Fruit fly (Drosophila melanogaster) whole organism, embryonic: ENCODE measurements around the gene CG4957.
A peak's percentile ranks its signal among the peaks of the same experiment; 100 is the strongest.

Experiments used
- BEAF-32 ChIP-seq: fragments of 200-800 bp; sonication (Bioruptor generic); optimal IDR thresholded peaks from 3 replicates; lab custom pipeline; 2017; ENCODE audit warnings: missing biosample characterization, missing genetic modification characterization, mild to moderate bottlenecking, moderate library complexity, missing genetic modification reagents
- Bdp1 ChIP-seq: fragments of 200-800 bp; sonication (Bioruptor generic); optimal IDR thresholded peaks from 3 replicates; lab custom pipeline; 2016; ENCODE audit warnings: missing biosample characterization, missing genetic modification characterization
- CG10979 ChIP-seq: fragments of 200-800 bp; sonication (Bioruptor generic); optimal IDR thresholded peaks from 2 replicates; lab custom pipeline; 2018; ENCODE audit warnings: missing biosample characterization, mild to moderate bottlenecking, missing genetic modification characterization, moderate library complexity
- CG12744 ChIP-seq: fragments of 200-800 bp; sonication (Bioruptor generic); optimal IDR thresholded peaks from 2 replicates; lab custom pipeline; 2016; ENCODE audit warnings: missing biosample characterization, missing genetic modification characterization
- CG14860 ChIP-seq: fragments of 200-800 bp; sonication (Bioruptor generic); IDR thresholded peaks from 3 replicates; pipeline ENCODE4 v1.3.6; 2022; ENCODE audit warnings: missing biosample characterization, missing genetic modification characterization; ENCODE audit not compliant: partially characterized antibody
- CG17359 ChIP-seq: fragments of 200-800 bp; sonication (Bioruptor generic); optimal IDR thresholded peaks from 3 replicates; lab custom pipeline; 2018; ENCODE audit warnings: missing biosample characterization, mild to moderate bottlenecking, missing genetic modification characterization, moderate library complexity
- CG17802 ChIP-seq: fragments of 200-800 bp; sonication (Bioruptor generic); optimal IDR thresholded peaks from 2 replicates; lab custom pipeline; 2018; ENCODE audit warnings: missing biosample characterization, mild to moderate bottlenecking, missing genetic modification characterization, moderate library complexity
- CG2202 ChIP-seq: fragments of 200-800 bp; sonication (Bioruptor generic); optimal IDR thresholded peaks from 2 replicates; lab custom pipeline; 2018; ENCODE audit warnings: missing biosample characterization, mild to moderate bottlenecking, missing genetic modification characterization
- CG4820 ChIP-seq: fragments of 200-800 bp; sonication (Bioruptor generic); optimal IDR thresholded peaks from 3 replicates; lab custom pipeline; 2016; ENCODE audit warnings: missing biosample characterization, missing genetic modification characterization
- CG4854 ChIP-seq: fragments of 200-800 bp; sonication (Bioruptor generic); optimal IDR thresholded peaks from 2 replicates; lab custom pipeline; 2016; ENCODE audit warnings: missing biosample characterization, missing genetic modification characterization, inconsistent platforms
- CG6654 ChIP-seq: fragments of 200-800 bp; sonication (Bioruptor generic); optimal IDR thresholded peaks from 2 replicates; lab custom pipeline; 2017; ENCODE audit warnings: missing biosample characterization, mild to moderate bottlenecking, missing genetic modification characterization
- CG6854 ChIP-seq: fragments of 200-800 bp; sonication (Bioruptor generic); optimal IDR thresholded peaks from 3 replicates; lab custom pipeline; 2017; ENCODE audit warnings: missing biosample characterization, mild to moderate bottlenecking, missing genetic modification characterization
- CG7271 ChIP-seq: fragments of 200-800 bp; sonication (Bioruptor generic); optimal IDR thresholded peaks from 2 replicates; lab custom pipeline; 2018; ENCODE audit warnings: missing biosample characterization, mild to moderate bottlenecking, missing genetic modification characterization, moderate library complexity
- CG7357 ChIP-seq: fragments of 200-800 bp; sonication (Bioruptor generic); IDR thresholded peaks from 3 replicates; pipeline ENCODE4 v1.3.6; 2022; ENCODE audit warnings: missing biosample characterization, missing genetic modification characterization
- CG9437 ChIP-seq: fragments of 200-800 bp; sonication (Bioruptor generic); optimal IDR thresholded peaks from 2 replicates; lab custom pipeline; 2018; ENCODE audit warnings: missing biosample characterization, mild to moderate bottlenecking, missing genetic modification characterization
- CG9797 ChIP-seq: fragments of 200-800 bp; sonication (Bioruptor generic); optimal IDR thresholded peaks from 3 replicates; lab custom pipeline; 2018; ENCODE audit warnings: missing biosample characterization, mild to moderate bottlenecking, missing genetic modification characterization
- CTCF ChIP-seq: fragments of 200-800 bp; sonication (Bioruptor generic); optimal IDR thresholded peaks from 2 replicates; lab custom pipeline; 2017; ENCODE audit warnings: missing biosample characterization, mild to moderate bottlenecking, missing genetic modification characterization, moderate library complexity
- Camta ChIP-seq: fragments of 200-800 bp; sonication (Bioruptor generic); optimal IDR thresholded peaks from 2 replicates; lab custom pipeline; 2016; ENCODE audit warnings: missing biosample characterization, missing genetic modification characterization
- CkIIα-i1 ChIP-seq: fragments of 200-800 bp; sonication (Bioruptor generic); IDR thresholded peaks from 2 replicates; pipeline ENCODE4 v1.3.6; 2022; ENCODE audit warnings: missing biosample characterization, missing genetic modification characterization
- D19B ChIP-seq: fragments of 200-800 bp; sonication (Bioruptor generic); optimal IDR thresholded peaks from 2 replicates; lab custom pipeline; 2017; ENCODE audit warnings: missing biosample characterization, mild to moderate bottlenecking, missing genetic modification characterization
- Dref ChIP-seq: fragments of 200-800 bp; sonication (Bioruptor generic); IDR thresholded peaks from 2 replicates; pipeline ENCODE4 v1.3.6; 2022; ENCODE audit warnings: missing biosample characterization, missing genetic modification characterization
- Drgx ChIP-seq: fragments of 200-800 bp; sonication (Bioruptor generic); IDR thresholded peaks from 2 replicates; pipeline ENCODE4 v1.3.6; 2022; ENCODE audit warnings: missing biosample characterization, missing genetic modification characterization
- Hr51 ChIP-seq, 2 experiments: fragments of 200-800 bp; sonication (Bioruptor generic); optimal IDR thresholded peaks; 2 replicates in 1 of 2; 3 replicates in 1 of 2; lab custom pipeline; 2016 to 2018; ENCODE audit warnings: missing biosample characterization in 2 of 2, missing genetic modification characterization in 2 of 2, mild to moderate bottlenecking in 1 of 2, moderate library complexity in 1 of 2
- Hr78 ChIP-seq, 2 experiments: fragments of 200-800 bp in 1 of 2; fragments of >200 bp in 1 of 2; sonication (Bioruptor generic) in 1 of 2; optimal IDR thresholded peaks; 2 replicates each; lab custom pipeline; 2017 to 2019; ENCODE audit warnings: missing biosample characterization in 2 of 2, missing genetic modification characterization in 2 of 2, mild to moderate bottlenecking in 1 of 2, moderate library complexity in 1 of 2
- Lpt ChIP-seq: fragments of >200 bp; optimal IDR thresholded peaks from 2 replicates; lab custom pipeline; 2018; ENCODE audit warnings: missing biosample characterization, missing genetic modification characterization
- Max ChIP-seq: fragments of 200-800 bp; sonication (Bioruptor generic); optimal IDR thresholded peaks from 2 replicates; lab custom pipeline; 2016; ENCODE audit warnings: missing biosample characterization, mild to moderate bottlenecking, missing genetic modification characterization
- Mes4 ChIP-seq: fragments of 200-800 bp; sonication (Bioruptor generic); optimal IDR thresholded peaks from 2 replicates; lab custom pipeline; 2016; ENCODE audit warnings: missing biosample characterization, missing genetic modification characterization
- Side ChIP-seq: fragments of 200-800 bp; sonication (Bioruptor generic); optimal IDR thresholded peaks from 2 replicates; lab custom pipeline; 2016; ENCODE audit warnings: missing biosample characterization, missing genetic modification characterization
- Sin3A ChIP-seq: fragments of >200 bp; optimal IDR thresholded peaks from 2 replicates; lab custom pipeline; 2018
- Spps ChIP-seq: fragments of 200-800 bp; sonication (Bioruptor generic); optimal IDR thresholded peaks from 2 replicates; lab custom pipeline; 2018; ENCODE audit warnings: missing biosample characterization, mild to moderate bottlenecking, missing genetic modification characterization
- Sry-β ChIP-seq: fragments of 200-800 bp; sonication (Bioruptor generic); optimal IDR thresholded peaks from 2 replicates; lab custom pipeline; 2018; ENCODE audit warnings: missing biosample characterization, mild to moderate bottlenecking, missing genetic modification characterization, moderate library complexity
- Taf1 ChIP-seq: fragments of 200-800 bp; sonication (Bioruptor generic); IDR thresholded peaks from 2 replicates; pipeline ENCODE4 v1.3.6; 2022; ENCODE audit warnings: missing biosample characterization, missing genetic modification characterization
- Xrp1 ChIP-seq: fragments of 200-800 bp; sonication (Bioruptor generic); IDR thresholded peaks from 2 replicates; pipeline ENCODE4 v1.3.6; 2022; ENCODE audit warnings: missing biosample characterization, missing genetic modification characterization
- YL-1 ChIP-seq: fragments of 200-800 bp; sonication (Bioruptor generic); optimal IDR thresholded peaks from 3 replicates; lab custom pipeline; 2017; ENCODE audit warnings: missing biosample characterization, mild to moderate bottlenecking, missing genetic modification characterization
- ac ChIP-seq: fragments of 200-800 bp; sonication (Bioruptor generic); optimal IDR thresholded peaks from 3 replicates; lab custom pipeline; 2017; ENCODE audit warnings: missing biosample characterization, mild to moderate bottlenecking, missing genetic modification characterization
- cwo ChIP-seq: fragments of 200-800 bp; sonication (Bioruptor generic); optimal IDR thresholded peaks from 3 replicates; lab custom pipeline; 2017; ENCODE audit warnings: missing biosample characterization, missing genetic modification characterization, mild to moderate bottlenecking, moderate library complexity, missing genetic modification reagents
- disco-r ChIP-seq: fragments of 200-800 bp; sonication (Bioruptor generic); optimal IDR thresholded peaks from 2 replicates; lab custom pipeline; 2016; ENCODE audit warnings: missing biosample characterization, missing genetic modification characterization
- dpn ChIP-seq, 2 experiments: fragments of 200-800 bp; sonication (Bioruptor generic); optimal IDR thresholded peaks; 3 replicates each; lab custom pipeline; 2016; ENCODE audit warnings: missing biosample characterization in 2 of 2, missing genetic modification characterization in 2 of 2
- emc ChIP-seq: fragments of 200-800 bp; sonication (Bioruptor generic); optimal IDR thresholded peaks from 2 replicates; lab custom pipeline; 2016; ENCODE audit warnings: missing biosample characterization, missing genetic modification characterization
- en ChIP-seq: fragments of 200-800 bp; sonication (Bioruptor generic); optimal IDR thresholded peaks from 2 replicates; lab custom pipeline; 2016; ENCODE audit warnings: missing biosample characterization, missing genetic modification characterization
- fd102C ChIP-seq: fragments of 200-800 bp; sonication (Bioruptor generic); optimal IDR thresholded peaks from 2 replicates; lab custom pipeline; 2018; ENCODE audit warnings: missing biosample characterization, mild to moderate bottlenecking, missing genetic modification characterization, moderate library complexity
- fd64A ChIP-seq: fragments of 200-800 bp; sonication (Bioruptor generic); optimal IDR thresholded peaks from 3 replicates; lab custom pipeline; 2018; ENCODE audit warnings: missing biosample characterization, mild to moderate bottlenecking, missing genetic modification characterization
- fd96Cb ChIP-seq: fragments of 200-800 bp; sonication (Bioruptor generic); optimal IDR thresholded peaks from 2 replicates; lab custom pipeline; 2018; ENCODE audit warnings: missing biosample characterization, mild to moderate bottlenecking, missing genetic modification characterization, moderate library complexity
- ftz-f1 ChIP-seq: fragments of 200-800 bp; sonication (Bioruptor generic); optimal IDR thresholded peaks from 2 replicates; lab custom pipeline; 2016; ENCODE audit warnings: missing biosample characterization, missing genetic modification characterization
- her ChIP-seq: fragments of 200-800 bp; sonication (Bioruptor generic); optimal IDR thresholded peaks from 2 replicates; lab custom pipeline; 2016; ENCODE audit warnings: missing biosample characterization, missing genetic modification characterization
- hth ChIP-seq: fragments of >200 bp; optimal IDR thresholded peaks from 2 replicates; lab custom pipeline; 2017; ENCODE audit warnings: inconsistent platforms
- lbe ChIP-seq: fragments of 200-800 bp; sonication (Bioruptor generic); optimal IDR thresholded peaks from 2 replicates; lab custom pipeline; 2016; ENCODE audit warnings: missing biosample characterization, mild to moderate bottlenecking, missing genetic modification characterization
- rib ChIP-seq: fragments of 200-800 bp; sonication (Bioruptor generic); IDR thresholded peaks from 2 replicates; pipeline ENCODE4 v1.3.6; 2022; ENCODE audit warnings: missing biosample characterization, missing genetic modification characterization
- sens ChIP-seq: fragments of 200-800 bp; sonication (Bioruptor generic); peaks from one replicate; lab custom pipeline; 2016; ENCODE audit warnings: missing biosample characterization, missing genetic modification characterization
- slou ChIP-seq: fragments of 200-800 bp; sonication (Bioruptor generic); optimal IDR thresholded peaks from 3 replicates; lab custom pipeline; 2016; ENCODE audit warnings: missing biosample characterization, missing genetic modification characterization
- tgo ChIP-seq: fragments of 200-800 bp; sonication (Bioruptor generic); IDR thresholded peaks from 3 replicates; pipeline ENCODE4 v1.3.6; 2022; ENCODE audit warnings: missing biosample characterization, missing genetic modification characterization
- unpg ChIP-seq: fragments of 200-800 bp; sonication (Bioruptor generic); optimal IDR thresholded peaks from 3 replicates; lab custom pipeline; 2018; ENCODE audit warnings: missing biosample characterization, mild to moderate bottlenecking, missing genetic modification characterization, moderate library complexity
- wdn ChIP-seq: fragments of 200-800 bp; sonication (Bioruptor generic); IDR thresholded peaks from 2 replicates; pipeline ENCODE4 v1.3.6; 2022; ENCODE audit warnings: missing biosample characterization, missing genetic modification characterization

Gene CG4957

DNA sequence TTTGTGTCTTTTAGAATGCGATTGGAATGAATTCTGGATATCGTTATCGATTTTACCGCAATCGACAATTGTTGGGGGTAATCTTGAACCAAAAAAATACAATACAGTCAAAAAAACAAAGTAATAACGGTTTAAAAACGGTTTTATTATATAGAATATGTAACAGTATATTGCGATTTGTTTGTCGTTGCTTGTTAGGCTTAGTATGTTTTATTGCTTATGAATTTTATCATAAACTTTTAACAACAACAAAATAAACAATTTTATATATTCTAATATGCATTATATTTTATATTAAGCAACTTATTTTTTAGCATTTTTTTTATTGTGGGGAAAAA lies 31.1 kb downstream of the CG4957 start, which contains the start of gene CYLD (continued):
- TF ChIP-seq Hr51 (GFP tag; optimal IDR thresholded peaks at IDR 0.05; lab: Kevin White, UChicago) = peak in 1 of 2 experiments; percentile 81
- peak; percentile 76 for TF ChIP-seq Xrp1 (GFP tag; lab: Robert Waterston, UW)
- no peak for TF ChIP-seq Taf1 (GFP tag; lab: Robert Waterston, UW)
- peak; percentile 60 for TF ChIP-seq CG4820 (GFP tag; lab: Kevin White, UChicago)
- peak; percentile 83 for TF ChIP-seq unpg (GFP tag; lab: Kevin White, UChicago)
- TF ChIP-seq BEAF-32 (GFP tag; lab: Kevin White, UChicago) = peak; percentile 15
- no peak for TF ChIP-seq ac (GFP tag; lab: Kevin White, UChicago)
- TF ChIP-seq fd64A = no peak
- peak; percentile 73 for TF ChIP-seq slou
- no peak for TF ChIP-seq disco-r
- no peak for TF ChIP-seq CG4854 (GFP tag; lab: Kevin White, UChicago)
- peak; percentile 72 for TF ChIP-seq Spps (tag; lab: Kevin White, UChicago)
- no peak for TF ChIP-seq fd102C (GFP tag; lab: Kevin White, UChicago)
- TF ChIP-seq sens = peak; percentile 96
- peak; percentile 61; the same call in 2 of the 3 replicates for TF ChIP-seq tgo (GFP tag; lab: Robert Waterston, UW)
- TF ChIP-seq wdn = peak; percentile 36; the same call in 1 of the 2 replicates
- TF ChIP-seq Dref (GFP tag; lab: Robert Waterston, UW) = peak; percentile 65
- peak; percentile 29 for TF ChIP-seq Max (GFP tag; lab: Kevin White, UChicago)
- no peak for TF ChIP-seq CTCF (GFP tag; lab: Kevin White, UChicago)
- no peak for TF ChIP-seq CkIIα-i1 (GFP tag; lab: Robert Waterston, UW)
- TF ChIP-seq CG12744 (GFP tag; lab: Kevin White, UChicago) = no peak
- peak; percentile 77 for TF ChIP-seq CG17359 (tag; lab: Kevin White, UChicago)
- TF ChIP-seq CG6654 (GFP tag; lab: Kevin White, UChicago) = no peak
- no peak for TF ChIP-seq rib
- TF ChIP-seq en = no peak
- no peak for TF ChIP-seq hth
- no peak for TF ChIP-seq her (GFP tag; lab: Kevin White, UChicago)
- no peak for TF ChIP-seq lbe
- peak; percentile 70 for TF ChIP-seq cwo (GFP tag; lab: Kevin White, UChicago)
- TF ChIP-seq Hr78 (GFP tag; optimal IDR thresholded peaks at IDR 0.05; lab: Kevin White, UChicago) = no peak
- no peak for TF ChIP-seq Sin3A
- TF ChIP-seq CG2202 (tag; lab: Kevin White, UChicago) = peak; percentile 46
- TF ChIP-seq Camta (GFP tag; lab: Kevin White, UChicago) = peak; percentile 5
- TF ChIP-seq D19B (GFP tag; lab: Kevin White, UChicago) = no peak
- no peak; the same call in 2 of the 3 replicates for TF ChIP-seq CG14860 (GFP tag; lab: Robert Waterston, UW)
- TF ChIP-seq Side = no peak
- TF ChIP-seq Bdp1 (GFP tag; lab: Kevin White, UChicago) = no peak
- no peak for TF ChIP-seq CG17802 (tag; lab: Kevin White, UChicago)
- TF ChIP-seq Drgx = peak; percentile 68
- TF ChIP-seq CG7357 = 0 out of 3 replicates have a peak, but pooled peaks have one; percentile 18
- peak; percentile 50 for TF ChIP-seq CG9437 (GFP tag; lab: Kevin White, UChicago)
- no peak for TF ChIP-seq ftz-f1
- TF ChIP-seq emc (GFP tag; lab: Kevin White, UChicago) = no peak
- no peak for TF ChIP-seq Lpt (GFP tag; lab: Kevin White, UChicago)
- peak; percentile 54 for TF ChIP-seq fd96Cb (tag; lab: Kevin White, UChicago)
- TF ChIP-seq Sry-β (GFP tag; lab: Kevin White, UChicago) = no peak
- TF ChIP-seq CG10979 = peak; percentile 72
- TF ChIP-seq Mes4 (GFP tag; lab: Kevin White, UChicago) = no peak
- TF ChIP-seq dpn (GFP tag; optimal IDR thresholded peaks at IDR 0.05; lab: Kevin White, UChicago) = peak; percentile 24 to 73
- no peak for TF ChIP-seq YL-1 (GFP tag; lab: Kevin White, UChicago)
- no peak for TF ChIP-seq CG9797 (GFP tag; lab: Kevin White, UChicago)
- TF ChIP-seq CG6854 (GFP tag; lab: Kevin White, UChicago) = peak; percentile 27
- peak; percentile 44 for TF ChIP-seq CG7271 (tag; lab: Kevin White, UChicago)
